Worm (Caenorhabditis elegans): ENCODE data around the gene inx-5.

ce11 chrX:8350984-8351383 lies 48.8 kb upstream of the inx-5 start, which contains the start of gene npr-28:
- no peak for TF ChIP-seq ama-1 (optimal IDR thresholded peaks at IDR 0.05)
- TF ChIP-seq pes-1 (GFP tag; IDR thresholded peaks at IDR 0.05) = no peak
